Worm (Caenorhabditis elegans): Measurements from ENCODE around the gene nlp-22.

DNA sequence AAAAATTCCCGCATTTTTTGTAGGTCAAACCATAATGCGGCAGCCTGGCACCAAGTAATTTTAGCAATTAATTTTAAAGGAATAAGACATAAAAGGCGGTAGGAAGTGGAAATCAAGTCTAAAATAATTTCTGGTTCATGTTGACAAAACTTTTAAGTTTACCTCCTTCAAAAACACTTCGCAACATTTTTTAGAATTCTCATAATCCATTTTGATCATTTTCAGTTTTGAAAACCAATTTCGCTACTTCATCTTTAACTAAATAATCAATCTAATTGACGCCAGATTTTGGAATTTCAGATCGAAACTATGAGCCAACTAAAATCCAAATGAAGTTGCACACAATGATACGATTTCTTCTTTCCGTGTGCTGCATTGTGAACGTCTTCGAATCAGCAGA is 17.9 kb upstream of the nlp-22 start, which contains the start of gene lgc-40:
- TF ChIP-seq hlh-12 (tag; optimal IDR thresholded peaks at IDR 0.05) (no peak), atf-7 (tag; optimal IDR thresholded peaks at IDR 0.05) (no peak), T26A5.8 (tag; optimal IDR thresholded peaks at IDR 0.05) (no peak), lin-26 (GFP tag; IDR thresholded peaks at IDR 0.05) (no peak), him-1 (tag; optimal IDR thresholded peaks at IDR 0.05) (no peak), K12H6.12 (tag; optimal IDR thresholded peaks at IDR 0.05) (no peak), unc-130 (GFP tag; optimal IDR thresholded peaks at IDR 0.05) (no peak), repo-1 (tag; optimal IDR thresholded peaks at IDR 0.05) (no peak), nfya-1 (tag; optimal IDR thresholded peaks at IDR 0.05; ENCODE audit: borderline replicate concordance, insufficient read depth) (no peak), ztf-6 (GFP tag; IDR thresholded peaks at IDR 0.05) (no peak), madf-8 (GFP tag; conservative IDR thresholded peaks at IDR 0.05) (no peak), F37B4.10 (GFP tag; IDR thresholded peaks at IDR 0.05) (no peak), hsf-1 (GFP tag; IDR thresholded peaks at IDR 0.05) (no peak), pha-4 (tag; optimal IDR thresholded peaks at IDR 0.05) (no peak)

All from whole organism, young adult.